Worm (Caenorhabditis elegans) whole organism, mixed stage, embryonic: ENCODE measurements around the gene C47D12.4.

Experiments
- ceh-43 ChIP-seq: fragments of 200-800 bp; sonication (Bioruptor generic); optimal IDR thresholded peaks from 2 replicates; lab custom pipeline; 2018; ENCODE audit warnings: mild to moderate bottlenecking, missing genetic modification characterization, moderate library complexity, missing compliant biosample characterization
- elt-1 ChIP-seq: sonication (generic microtip); optimal IDR thresholded peaks from 2 replicates; lab custom pipeline; 2017; ENCODE audit warnings: missing genetic modification characterization, mild to moderate bottlenecking, missing compliant biosample characterization, antibody characterized with exemption, moderate library complexity, borderline replicate concordance; ENCODE audit not compliant: insufficient read depth
- lsy-2 ChIP-seq: fragments of 150-350 bp; optimal IDR thresholded peaks from 2 replicates; lab custom pipeline; 2014; ENCODE audit warnings: missing biosample characterization, missing genetic modification characterization
- nhr-237 ChIP-seq: fragments of 150-350 bp; optimal IDR thresholded peaks from 2 replicates; lab custom pipeline; 2014; ENCODE audit warnings: missing biosample characterization, missing genetic modification characterization
- nhr-28 ChIP-seq: fragments of 150-350 bp; optimal IDR thresholded peaks from 2 replicates; lab custom pipeline; 2014; ENCODE audit warnings: missing biosample characterization, missing genetic modification characterization
- snpc-4 ChIP-seq: fragments of 150-350 bp; optimal IDR thresholded peaks from 2 replicates; lab custom pipeline; 2014; ENCODE audit warnings: missing biosample characterization, missing genetic modification characterization
- ztf-11 ChIP-seq: fragments of 150-350 bp; optimal IDR thresholded peaks from 2 replicates; lab custom pipeline; 2014; ENCODE audit warnings: missing biosample characterization, missing genetic modification characterization

- no peak for TF ChIP-seq nhr-237
- no peak for TF ChIP-seq ceh-43 (GFP tag; lab: Kevin White, UChicago)
- TF ChIP-seq ztf-11: no peak
- TF ChIP-seq lsy-2 (tag; lab: Kevin White, UChicago): no peak
- TF ChIP-seq nhr-28 (tag; lab: Kevin White, UChicago): no peak
- no peak for TF ChIP-seq snpc-4 (tag; lab: Kevin White, UChicago)
- no peak for TF ChIP-seq elt-1 (tag; lab: Kevin White, UChicago)
These were observed 37.0 kb upstream of the C47D12.4 start for ce11 chrII:11644535-11644934.
